Fruit fly (Drosophila melanogaster): ENCODE data around the gene baz.
A peak's percentile ranks its signal among the peaks of the same experiment; 100 is the strongest.

Gene baz

DNA sequence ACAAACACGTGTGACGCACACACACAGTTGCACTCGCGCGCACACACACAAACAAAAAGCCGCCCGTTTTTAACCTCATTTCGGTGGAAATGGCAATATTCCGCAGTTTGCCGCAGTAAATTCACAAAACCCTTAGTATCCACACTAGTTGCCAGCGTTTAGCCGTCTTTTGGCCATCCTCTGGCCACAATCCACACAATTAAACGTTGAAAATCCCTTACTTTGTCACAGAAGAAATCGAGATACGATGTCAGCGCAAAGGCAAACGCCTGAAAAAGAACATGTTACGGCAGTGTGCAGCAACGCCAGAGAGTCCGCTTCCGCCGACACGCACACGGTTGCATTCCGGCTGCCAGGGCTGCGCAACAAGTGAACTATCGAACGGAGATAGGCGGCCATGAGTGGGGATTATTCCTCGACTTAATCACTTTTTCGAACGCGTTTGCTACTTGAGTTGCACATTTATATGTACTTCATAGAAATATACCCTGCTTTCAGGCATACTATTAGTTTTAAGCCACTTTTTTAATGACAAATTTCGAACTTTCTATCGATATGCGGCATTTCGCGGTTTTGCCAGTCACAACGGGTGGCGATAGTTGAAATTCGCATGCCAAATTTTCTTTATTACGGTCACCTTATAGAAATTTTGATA is 11.7 kb upstream of the baz start, which contains the start of gene RpS5a:
Gene RpS5a (minus strand): TSS at position 282 of the 655 bp plus-strand sequence.
- TF ChIP-seq CG8478 (optimal IDR thresholded peaks at IDR 0.05) (no peak), CTCF (optimal IDR thresholded peaks at IDR 0.05) (no peak)

DNA sequence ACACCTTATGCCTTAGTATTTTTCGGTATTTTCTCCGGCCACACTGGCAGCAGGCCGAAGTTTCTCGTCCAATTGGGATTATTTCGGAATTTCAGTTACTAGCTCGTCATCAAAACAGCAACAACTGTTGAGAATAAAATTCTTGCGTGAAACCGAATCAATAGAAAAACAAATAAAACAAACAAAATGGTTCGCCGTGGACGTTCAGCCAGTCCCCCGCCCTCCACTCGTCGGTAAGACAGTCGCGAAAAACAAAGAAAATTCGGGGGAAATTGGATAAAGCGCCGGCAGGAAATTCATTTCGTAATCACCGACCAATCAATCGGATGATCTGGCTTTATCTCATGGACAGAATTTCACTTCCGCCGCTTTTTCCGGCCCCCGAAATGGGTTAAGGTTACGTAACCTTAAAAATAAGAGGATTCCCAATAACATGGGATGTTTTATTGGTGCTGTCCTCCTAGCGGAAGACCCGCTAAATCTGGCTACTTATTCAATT is 10.8 kb upstream of the baz start, which contains the start of gene Chchd2:
Gene Chchd2 (plus strand): TSS at position 51 of the 499 bp plus-strand sequence.
- TF ChIP-seq CG8478 (optimal IDR thresholded peaks at IDR 0.05) (no peak), CTCF (optimal IDR thresholded peaks at IDR 0.05) (no peak)

DNA sequence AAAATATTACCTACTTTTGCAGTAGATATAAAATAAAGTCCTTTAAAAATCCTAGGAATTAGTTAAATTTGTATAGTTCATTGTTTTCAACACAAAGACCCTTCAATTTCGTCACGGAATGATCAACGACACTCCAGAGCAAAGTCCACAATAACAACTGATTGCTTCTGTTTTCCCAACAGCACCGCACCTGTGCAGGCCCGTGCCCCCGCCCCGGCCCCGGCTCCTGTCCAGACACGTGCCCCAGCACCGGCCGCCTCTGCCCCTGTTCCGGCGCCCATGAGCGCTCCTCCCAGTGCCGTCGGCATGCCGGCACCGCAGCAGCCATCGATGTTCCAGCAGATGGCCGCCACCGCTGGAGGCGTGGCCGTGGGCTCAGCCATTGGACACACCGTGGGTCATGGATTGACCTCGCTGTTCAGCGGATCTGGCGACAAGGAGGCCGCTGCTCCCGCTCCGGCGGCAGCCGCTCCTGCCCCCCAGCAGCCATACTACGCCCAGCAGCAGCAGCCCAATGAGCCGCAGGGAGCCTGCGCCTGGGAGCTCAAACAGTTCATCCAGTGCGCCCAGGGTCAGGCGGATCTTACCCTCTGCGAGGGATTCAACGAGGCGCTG is 10.0 kb upstream of the baz start:
- no peak for TF ChIP-seq CG8478 (optimal IDR thresholded peaks at IDR 0.05)
- no peak for TF ChIP-seq CTCF (optimal IDR thresholded peaks at IDR 0.05)

DNA sequence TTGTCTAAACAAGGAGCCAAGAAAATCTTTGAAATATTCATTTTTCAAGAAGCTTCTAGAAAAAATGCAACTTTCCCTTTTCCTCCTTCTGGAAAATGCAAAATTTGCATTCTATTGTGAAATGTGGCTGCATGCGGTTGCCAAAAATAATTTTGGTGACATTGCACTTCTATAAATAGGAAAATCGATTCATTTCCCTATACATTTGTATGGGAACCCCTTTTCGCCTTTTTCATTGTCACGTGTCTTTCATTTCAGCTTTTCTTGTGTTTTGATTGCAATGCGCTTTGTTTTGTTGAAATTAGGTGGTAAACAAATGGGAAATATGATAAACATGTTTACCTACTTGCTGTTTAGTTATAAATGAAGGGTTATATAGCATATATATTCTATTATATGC is 9.1 kb upstream of the baz start:
- TF ChIP-seq CTCF (optimal IDR thresholded peaks at IDR 0.05): no peak
- no peak for TF ChIP-seq CG8478 (optimal IDR thresholded peaks at IDR 0.05)

DNA sequence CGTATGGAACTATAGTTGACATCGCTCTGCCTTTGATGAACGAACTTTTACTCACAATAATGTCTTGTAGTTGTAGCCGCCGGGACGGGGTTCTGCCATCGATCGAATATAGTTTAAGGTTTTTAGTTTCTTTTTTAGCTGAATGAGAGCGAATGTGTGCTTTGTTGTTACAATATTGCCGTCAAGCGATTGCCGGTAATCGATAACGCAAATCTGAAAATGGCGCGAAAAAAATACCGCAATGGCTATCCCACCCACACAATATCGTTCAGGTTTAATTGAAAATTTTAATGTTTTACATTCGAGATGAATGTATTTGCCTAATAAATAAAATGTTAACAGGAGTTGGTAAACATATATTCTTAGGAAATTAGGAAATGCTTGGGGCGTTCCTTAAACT is 690 bp upstream of the baz start, which contains the start of gene xmas:
Gene xmas (minus strand): TSS at position 191 of the 400 bp plus-strand sequence.
- TF ChIP-seq CTCF (optimal IDR thresholded peaks at IDR 0.05) (no peak), CG8478 (optimal IDR thresholded peaks at IDR 0.05) (no peak)

DNA sequence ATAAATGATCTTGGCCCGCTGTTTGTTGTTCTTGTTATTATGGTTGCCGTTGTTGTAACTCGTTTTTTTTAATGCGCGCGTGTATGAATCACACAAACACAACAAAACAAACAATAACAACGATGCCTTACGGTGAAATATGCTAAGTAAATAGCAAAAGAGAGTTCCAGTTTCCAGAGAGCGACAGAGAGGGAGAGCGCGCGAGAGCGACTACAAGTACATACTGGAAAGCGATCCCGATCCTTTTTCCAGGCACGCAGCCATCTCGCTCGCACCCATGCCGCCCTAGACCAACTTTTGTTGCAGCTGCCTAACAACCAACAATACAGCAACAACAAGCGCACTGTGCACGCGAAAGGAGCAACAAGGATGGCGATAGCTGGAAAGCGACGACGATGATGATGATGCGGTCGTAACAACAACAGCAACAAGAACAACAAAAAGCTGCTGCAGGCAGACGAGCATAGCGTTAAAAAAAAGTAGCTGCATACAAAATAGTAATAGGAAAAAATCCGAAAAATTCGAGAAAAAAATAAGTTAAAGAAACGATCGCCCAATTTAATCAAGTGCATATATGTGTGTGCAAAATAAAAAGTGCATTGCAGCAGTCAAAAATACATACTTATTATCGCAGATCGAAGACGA is 712 bp downstream of the baz start:
- no peak for TF ChIP-seq CTCF (optimal IDR thresholded peaks at IDR 0.05)
- no peak for TF ChIP-seq CG8478 (optimal IDR thresholded peaks at IDR 0.05)

DNA sequence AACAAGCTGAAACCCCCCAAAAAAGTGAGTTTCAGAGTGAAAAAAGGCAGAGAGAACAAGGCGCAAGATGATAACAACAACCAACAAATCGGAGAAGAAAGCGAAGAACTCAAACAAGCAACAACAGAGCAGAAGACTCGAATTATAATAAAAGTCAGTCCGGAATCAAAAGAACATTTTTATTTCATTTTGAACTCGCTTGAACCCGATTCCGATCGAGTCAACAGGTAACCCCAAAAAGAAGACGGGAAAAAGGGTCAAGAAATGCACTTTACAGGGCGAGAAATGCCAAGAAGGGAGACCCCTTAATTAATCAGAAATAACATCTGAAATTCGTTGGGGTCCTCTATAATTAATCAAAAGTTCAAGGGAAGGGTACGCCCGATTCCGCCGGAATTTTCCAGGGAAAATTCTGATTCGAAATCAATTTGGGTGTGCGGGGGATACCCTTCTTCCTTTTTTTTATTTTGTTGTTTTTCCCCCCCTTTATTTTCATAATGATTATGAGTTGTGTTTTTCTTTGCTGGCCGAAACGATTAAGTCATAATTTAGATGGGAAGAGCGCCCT is 2.7 kb downstream of the baz start:
- no peak for TF ChIP-seq CTCF (optimal IDR thresholded peaks at IDR 0.05)
- TF ChIP-seq CG8478 (optimal IDR thresholded peaks at IDR 0.05): no peak

DNA sequence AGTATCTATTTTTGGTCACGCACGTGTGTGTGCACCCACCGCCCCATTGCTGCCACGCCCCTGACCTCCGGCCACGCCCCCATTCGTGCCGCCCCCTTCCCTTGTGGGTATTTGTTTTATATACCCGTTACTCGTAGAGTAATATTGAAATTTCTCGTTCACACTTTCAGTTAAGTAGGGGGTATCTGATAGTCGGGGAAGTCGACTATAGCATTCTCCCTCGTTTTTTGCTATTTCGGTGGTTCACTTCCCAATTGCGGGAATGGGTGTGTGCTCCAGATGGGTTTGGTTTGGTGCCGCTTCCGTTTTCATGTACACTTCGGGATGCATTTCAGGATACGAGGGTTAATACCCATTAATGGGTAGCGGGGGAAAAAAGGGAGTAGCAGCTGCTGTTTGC is 7.5 kb downstream of the baz start:
- TF ChIP-seq CTCF (optimal IDR thresholded peaks at IDR 0.05): no peak
- TF ChIP-seq CG8478 (optimal IDR thresholded peaks at IDR 0.05): no peak

DNA sequence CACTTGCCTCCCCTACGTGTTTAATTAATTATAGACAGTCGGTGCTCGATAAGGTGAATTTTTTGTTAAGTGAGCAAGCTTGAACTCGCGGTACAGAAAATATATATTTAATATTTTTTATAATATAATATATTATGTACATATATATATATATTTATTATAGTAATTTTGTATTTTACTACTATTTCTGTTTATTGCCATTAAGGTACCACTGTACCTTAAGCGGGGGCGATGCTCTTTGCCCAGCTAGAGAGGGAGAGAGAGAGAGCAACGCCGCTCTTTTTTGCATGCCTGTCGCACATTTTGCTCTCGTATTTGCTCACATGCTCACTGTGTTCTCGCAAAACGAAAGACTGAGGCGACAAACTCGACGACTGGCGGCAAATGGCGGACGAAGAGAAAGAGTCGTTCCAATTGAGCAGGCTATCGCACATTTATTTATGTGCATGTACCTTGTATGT is 10.7 kb downstream of the baz start:
- no peak for TF ChIP-seq CG8478 (optimal IDR thresholded peaks at IDR 0.05)
- TF ChIP-seq CTCF (optimal IDR thresholded peaks at IDR 0.05): no peak

DNA sequence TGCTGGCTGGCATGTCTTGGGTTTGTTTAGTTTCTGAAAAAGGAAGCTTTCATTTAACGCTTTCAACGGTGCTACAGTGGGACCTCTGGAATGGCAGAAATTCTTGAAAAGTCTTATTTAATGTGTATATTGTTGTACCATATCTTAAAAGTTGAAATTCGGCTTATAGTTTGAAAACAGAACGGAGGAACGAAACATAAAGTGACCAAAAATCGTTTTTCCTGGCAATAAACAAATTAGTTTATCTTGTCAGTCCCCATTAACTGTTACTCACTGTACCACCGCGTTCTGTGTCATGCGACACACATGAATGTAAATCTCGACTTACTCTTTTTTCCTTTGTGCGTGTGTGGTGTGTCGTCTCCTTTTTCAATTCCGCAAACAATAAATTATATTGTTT is 12.3 kb downstream of the baz start:
- TF ChIP-seq CG8478 (optimal IDR thresholded peaks at IDR 0.05) (no peak), CTCF (optimal IDR thresholded peaks at IDR 0.05) (no peak)

DNA sequence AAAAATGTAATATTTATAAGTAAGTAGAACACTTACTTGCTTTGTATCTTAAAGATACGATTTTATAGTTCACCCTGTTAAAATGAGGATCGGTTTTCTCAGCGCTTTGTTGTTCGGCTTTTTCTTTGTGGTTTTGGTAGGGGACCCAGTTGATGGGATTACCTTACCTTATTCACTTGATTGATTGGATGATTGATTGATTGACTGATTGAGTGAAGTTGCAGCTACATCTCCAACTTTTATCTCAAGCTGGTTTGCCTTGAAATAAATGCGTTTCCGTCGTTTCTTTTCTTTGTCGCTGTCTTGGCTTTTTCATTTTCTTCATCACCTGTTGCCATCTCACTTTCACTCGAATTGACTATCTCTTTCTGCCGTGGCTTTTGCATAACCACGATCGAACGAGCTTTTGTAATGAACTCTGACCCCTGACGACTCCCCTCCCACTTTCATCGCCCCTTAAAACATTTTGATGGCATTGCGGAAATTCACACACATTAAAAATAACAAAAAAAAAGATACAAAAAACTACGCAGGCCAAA is 13.0 kb downstream of the baz start:
- TF ChIP-seq CTCF (optimal IDR thresholded peaks at IDR 0.05): no peak
- TF ChIP-seq CG8478 (optimal IDR thresholded peaks at IDR 0.05): no peak

DNA sequence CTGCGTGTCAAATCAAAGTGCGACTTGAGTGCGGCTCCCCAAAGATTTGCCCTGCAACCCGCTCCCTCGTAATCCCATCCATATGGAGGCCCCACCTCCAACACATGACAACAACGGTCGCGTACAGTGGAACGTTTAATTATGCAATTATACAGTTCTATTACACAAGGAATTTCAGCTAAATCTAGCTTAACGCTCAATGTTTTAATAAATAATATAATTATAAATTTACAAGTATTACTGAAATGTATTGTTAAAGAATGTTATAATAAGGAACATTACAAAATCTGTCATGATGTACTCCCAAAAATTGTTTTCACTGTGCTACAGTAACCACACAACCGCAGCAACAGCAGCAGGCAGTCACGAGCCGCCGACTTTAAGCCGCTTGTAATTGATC is 14.3 kb downstream of the baz start:
- no peak for TF ChIP-seq CG8478 (optimal IDR thresholded peaks at IDR 0.05)
- no peak for TF ChIP-seq CTCF (optimal IDR thresholded peaks at IDR 0.05)

DNA sequence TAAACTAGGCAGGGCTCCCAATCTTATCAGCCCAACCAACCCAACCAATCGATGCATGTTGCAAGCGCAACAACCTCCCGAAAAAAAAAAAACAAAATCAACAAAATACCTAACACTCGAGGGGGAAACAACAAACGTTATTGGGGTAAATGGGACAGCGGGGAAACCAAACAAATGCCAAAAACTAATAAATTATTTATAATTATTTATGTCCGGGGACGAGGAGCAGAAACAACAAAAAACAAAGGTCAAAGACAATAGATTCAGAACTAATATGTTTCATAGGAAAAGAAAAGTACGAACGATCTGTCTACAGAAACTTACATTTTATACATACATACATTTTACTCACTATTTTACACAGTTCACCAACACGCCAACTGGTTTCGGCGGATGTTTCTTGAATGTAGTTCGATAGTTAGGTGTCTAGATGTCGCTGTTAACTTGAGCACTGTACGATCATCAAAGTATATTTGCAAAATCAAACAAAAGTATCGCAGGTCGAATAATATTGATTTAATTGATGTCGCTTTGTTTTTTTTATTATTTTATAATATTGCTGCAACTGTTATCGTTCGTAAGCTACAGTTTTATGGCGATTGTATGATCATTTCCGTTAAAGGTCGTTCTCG is 15.9 kb downstream of the baz start:
- no peak for TF ChIP-seq CG8478 (optimal IDR thresholded peaks at IDR 0.05)
- peak; percentile 93 to 94 for TF ChIP-seq CTCF (optimal IDR thresholded peaks at IDR 0.05)

DNA sequence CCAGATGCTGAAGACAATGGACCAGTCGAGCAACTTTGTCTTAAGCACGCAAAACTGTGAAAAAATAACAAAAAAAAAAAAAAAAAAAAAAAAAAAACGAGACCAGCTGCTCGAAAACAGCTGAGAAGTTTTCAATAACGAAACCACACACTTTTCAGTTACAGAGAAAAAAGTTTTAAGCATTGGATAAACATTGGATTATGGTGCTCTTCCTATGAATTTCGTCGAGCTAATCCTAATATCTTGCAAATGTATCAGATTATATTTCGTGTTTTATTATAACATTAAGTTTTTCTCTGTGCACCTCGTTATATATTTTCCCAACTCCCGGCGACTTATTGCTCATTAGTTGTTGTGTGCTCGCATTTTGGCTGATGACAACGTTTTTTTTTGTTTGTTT is 16.7 kb downstream of the baz start:
- TF ChIP-seq CTCF (optimal IDR thresholded peaks at IDR 0.05) (no peak), CG8478 (optimal IDR thresholded peaks at IDR 0.05) (no peak)

DNA sequence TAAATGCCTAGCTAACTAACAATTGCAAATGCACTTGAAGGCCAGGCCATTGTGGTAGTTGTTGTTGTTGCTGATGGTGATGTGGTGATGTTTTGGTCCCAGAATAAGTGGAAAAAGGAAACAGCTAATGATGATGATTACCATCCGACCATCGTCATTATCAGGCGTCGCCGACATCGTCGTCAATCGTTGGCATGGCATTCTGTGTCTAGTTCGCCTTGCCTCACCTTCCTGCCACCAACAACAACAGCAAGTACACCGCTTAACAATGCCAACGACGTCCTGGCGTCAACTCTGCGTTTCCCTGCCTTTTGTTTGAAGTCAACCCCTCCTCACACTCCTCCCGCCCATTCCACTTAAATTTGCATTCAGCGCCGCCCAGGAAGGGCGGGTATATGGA is 17.8 kb downstream of the baz start:
- TF ChIP-seq CG8478 (optimal IDR thresholded peaks at IDR 0.05): no peak
- TF ChIP-seq CTCF (optimal IDR thresholded peaks at IDR 0.05): no peak
